Fruit fly (Drosophila melanogaster): ENCODE data around the gene mRpL44.
A peak's percentile ranks its signal among the peaks of the same experiment; 100 is the strongest.

The mRpL44 gene

DNA sequence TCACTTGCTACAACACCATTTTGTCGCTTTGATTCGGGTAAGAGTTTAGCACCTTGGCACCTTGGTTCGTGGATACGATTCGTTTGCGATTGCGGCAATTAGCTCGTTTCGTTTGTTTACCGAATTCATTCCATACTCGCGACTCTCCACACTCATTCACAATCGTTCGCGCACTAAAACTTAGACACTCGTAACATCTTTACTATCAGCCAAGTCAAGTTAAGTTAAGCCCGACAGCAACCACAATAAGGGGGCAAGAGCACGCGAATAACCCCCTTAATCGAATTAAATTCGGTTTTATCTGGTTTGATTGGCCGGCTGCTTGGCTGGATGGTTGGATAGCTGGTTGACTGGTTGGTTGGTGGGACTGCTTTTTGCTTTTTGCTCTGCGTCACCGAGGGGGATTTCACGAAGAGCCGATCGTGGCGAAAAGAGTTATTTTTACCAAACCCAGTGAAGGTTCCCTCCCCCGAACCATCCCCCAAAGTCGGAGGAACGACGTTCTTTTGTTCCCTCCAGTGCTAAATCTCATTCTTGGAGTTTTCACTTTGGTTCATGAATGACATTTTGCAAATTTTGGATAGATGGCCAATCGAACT, 33.5 kb upstream of the mRpL44 start (continued):
- TF ChIP-seq sug (tag; optimal IDR thresholded peaks at IDR 0.05) (peak; percentile 62), CG5180 (GFP tag; optimal IDR thresholded peaks at IDR 0.05) (peak; percentile 81), CG16863 (GFP tag; optimal IDR thresholded peaks at IDR 0.05) (no peak), CG12769 (tag; optimal IDR thresholded peaks at IDR 0.05) (peak; percentile 19), CG13894 (tag; optimal IDR thresholded peaks at IDR 0.05) (peak; percentile 64)

DNA sequence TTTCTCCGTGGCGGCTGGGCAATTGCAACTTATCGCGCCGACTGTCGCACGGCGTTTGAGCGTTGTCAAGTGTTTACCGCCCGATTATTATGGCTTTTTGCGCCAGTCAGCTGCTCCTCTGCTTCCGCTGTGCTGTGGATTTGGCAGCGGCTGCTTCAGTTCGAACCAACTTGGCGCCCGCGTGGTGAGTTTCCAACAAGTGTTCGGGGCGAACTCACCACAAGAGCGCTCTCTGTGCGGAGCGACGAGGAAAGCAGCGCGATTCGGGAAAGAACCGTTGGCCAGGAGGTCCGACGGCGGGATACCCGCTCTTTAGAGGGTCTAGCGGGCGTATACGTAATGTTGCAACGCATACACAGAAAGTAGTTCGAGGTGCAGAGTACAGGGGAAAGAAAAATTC, 32.2 kb upstream of the mRpL44 start, which contains the start of gene NKCC:
TSS of gene NKCC (minus strand) at position 57 of the 400 bp plus-strand sequence.
- TF ChIP-seq ham (GFP tag; IDR thresholded peaks at IDR 0.05) (no peak), pho (GFP tag; optimal IDR thresholded peaks at IDR 0.05) (no peak), z (GFP tag; IDR thresholded peaks at IDR 0.05) (no peak), CG10543 (GFP tag; optimal IDR thresholded peaks at IDR 0.05) (no peak), ERR (GFP tag; optimal IDR thresholded peaks at IDR 0.05) (no peak), Awh (GFP tag; IDR thresholded peaks at IDR 0.05) (no peak), PHDP (tag; optimal IDR thresholded peaks at IDR 0.05) (no peak), CG15514 (GFP tag; optimal IDR thresholded peaks at IDR 0.05) (peak; percentile 25), CG12104 (GFP tag; optimal IDR thresholded peaks at IDR 0.05) (no peak), CG17612 (GFP tag; IDR thresholded peaks at IDR 0.05) (no peak), Nf-YC (tag; optimal IDR thresholded peaks at IDR 0.05) (no peak), CG14667 (GFP tag; IDR thresholded peaks at IDR 0.05) (no peak), CG14860 (GFP tag; IDR thresholded peaks at IDR 0.05; ENCODE audit: partially characterized antibody) (no peak), CG9797 (GFP tag; optimal IDR thresholded peaks at IDR 0.05) (no peak), Gsc (GFP tag; IDR thresholded peaks at IDR 0.05) (no peak), CG2875 (GFP tag; optimal IDR thresholded peaks at IDR 0.05) (no peak), Fer1 (GFP tag; optimal IDR thresholded peaks at IDR 0.05) (peak; percentile 18), unpg (GFP tag; optimal IDR thresholded peaks at IDR 0.05) (no peak), croc (GFP tag; conservative IDR thresholded peaks at IDR 0.05) (no peak), crc (GFP tag; optimal IDR thresholded peaks at IDR 0.05) (no peak), Aef1 (GFP tag; IDR thresholded peaks at IDR 0.05) (no peak), CG10366 (GFP tag; IDR thresholded peaks at IDR 0.05) (no peak), Med (GFP tag) (peak; percentile 82), yki (optimal IDR thresholded peaks at IDR 0.05) (no peak), CG7745 (tag; optimal IDR thresholded peaks at IDR 0.05) (no peak), CG17829 (tag; optimal IDR thresholded peaks at IDR 0.05) (no peak), ap (GFP tag; IDR thresholded peaks at IDR 0.05) (no peak), Fer3 (tag; optimal IDR thresholded peaks at IDR 0.05) (no peak), klu (GFP tag; IDR thresholded peaks at IDR 0.05) (no peak), Eip74EF (GFP tag; optimal IDR thresholded peaks at IDR 0.05) (no peak), CG10147 (GFP tag; optimal IDR thresholded peaks at IDR 0.05) (no peak), ac (GFP tag; optimal IDR thresholded peaks at IDR 0.05) (no peak), CG18011 (GFP tag; optimal IDR thresholded peaks at IDR 0.05) (no peak), gfzf (GFP tag; optimal IDR thresholded peaks at IDR 0.05) (no peak), NFAT (GFP tag; IDR thresholded peaks at IDR 0.05) (no peak), lilli (GFP tag; optimal IDR thresholded peaks at IDR 0.05) (no peak), eve (GFP tag; optimal IDR thresholded peaks at IDR 0.05) (no peak), mam (GFP tag; optimal IDR thresholded peaks at IDR 0.05) (no peak), hbn (GFP tag; IDR thresholded peaks at IDR 0.05; ENCODE audit: partially characterized antibody) (no peak), CHES-1-like (GFP tag; optimal IDR thresholded peaks at IDR 0.05) (no peak), CG12155 (GFP tag; optimal IDR thresholded peaks at IDR 0.05) (no peak), vnd (GFP tag; IDR thresholded peaks at IDR 0.05; ENCODE audit: partially characterized antibody) (0 out of 3 replicates have a peak, but pooled peaks have one; percentile 15), CG8290 (GFP tag; optimal IDR thresholded peaks at IDR 0.05) (no peak), CG8290 (tag; optimal IDR thresholded peaks at IDR 0.05) (peak in 1 of 2 experiments; percentile 3), CG10431 (GFP tag; optimal IDR thresholded peaks at IDR 0.05) (no peak)

Measured in whole organism, embryonic.